Fruit fly (Drosophila melanogaster): ENCODE data around the gene CG4768.

CG4768 gene

dm6 chrX:16751579-16752156 is 40.3 kb upstream of the CG4768 start, which contains the start of gene goe (continued):
- TF ChIP-seq Abd-B (GFP tag; optimal IDR thresholded peaks at IDR 0.05) (peak; percentile 81), CG10147 (GFP tag; optimal IDR thresholded peaks at IDR 0.05) (peak; percentile 49), CG31224 (GFP tag; IDR thresholded peaks at IDR 0.05) (peak; percentile 69), aop (GFP tag; IDR thresholded peaks at IDR 0.05) (0 out of 2 replicates have a peak, but pooled peaks have one; percentile 30), BEAF-32 (GFP tag; optimal IDR thresholded peaks at IDR 0.05) (peak; percentile 97), corto (GFP tag; optimal IDR thresholded peaks at IDR 0.05) (peak; percentile 41), nau (GFP tag; optimal IDR thresholded peaks at IDR 0.05) (peak; percentile 17), Fer1 (GFP tag; optimal IDR thresholded peaks at IDR 0.05) (peak; percentile 77), ap (GFP tag; IDR thresholded peaks at IDR 0.05) (peak; percentile 67), CG9932 (GFP tag; IDR thresholded peaks at IDR 0.05) (peak; percentile 92), Ets65A (GFP tag) (peak; percentile 99), HLH4C (GFP tag; IDR thresholded peaks at IDR 0.05; ENCODE audit: partially characterized antibody) (peak; percentile 70), CG2712 (tag; optimal IDR thresholded peaks at IDR 0.05) (peak; percentile 53), lola (GFP tag; optimal IDR thresholded peaks at IDR 0.05) (peak in 1 of 3 experiments; percentile 28), CG33213 (GFP tag; optimal IDR thresholded peaks at IDR 0.05) (peak; percentile 89), CG11695 (GFP tag; IDR thresholded peaks at IDR 0.05) (peak; percentile 29; the same call in 1 of the 3 replicates), dpn (GFP tag; optimal IDR thresholded peaks at IDR 0.05) (peak; percentile 82 to 91), sc (optimal IDR thresholded peaks at IDR 0.05) (no peak), sc (GFP tag; optimal IDR thresholded peaks at IDR 0.05) (peak; percentile 55), gt (GFP tag; IDR thresholded peaks at IDR 0.05) (peak; percentile 22; the same call in 1 of the 2 replicates), gro (GFP tag; optimal IDR thresholded peaks at IDR 0.05) (peak; percentile 94), jigr1 (GFP tag; IDR thresholded peaks at IDR 0.05) (no peak), gce (GFP tag; IDR thresholded peaks at IDR 0.05) (peak; percentile 66; the same call in 2 of the 3 replicates), caup (GFP tag; optimal IDR thresholded peaks at IDR 0.05; ENCODE audit: severe bottlenecking) (peak; percentile 83), ind (GFP tag; optimal IDR thresholded peaks at IDR 0.05) (peak; percentile 59), ATbp (GFP tag; optimal IDR thresholded peaks at IDR 0.05) (peak; percentile 73), otp (GFP tag; IDR thresholded peaks at IDR 0.05) (peak; percentile 73; the same call in 2 of the 3 replicates), CG6765 (GFP tag; optimal IDR thresholded peaks at IDR 0.05) (peak; percentile 76), tup (GFP tag; optimal IDR thresholded peaks at IDR 0.05) (no peak), Mrtf (GFP tag; IDR thresholded peaks at IDR 0.05) (peak; percentile 74), sob (GFP tag; IDR thresholded peaks at IDR 0.05) (peak; percentile 94), Sry-δ (GFP tag; optimal IDR thresholded peaks at IDR 0.05) (peak; percentile 98), hbn (GFP tag; IDR thresholded peaks at IDR 0.05; ENCODE audit: partially characterized antibody) (peak; percentile 87), CG30431 (GFP tag; optimal IDR thresholded peaks at IDR 0.05) (peak; percentile 51), CG4820 (GFP tag; optimal IDR thresholded peaks at IDR 0.05) (no peak), Fer3 (tag; optimal IDR thresholded peaks at IDR 0.05) (peak; percentile 72), crp (GFP tag; optimal IDR thresholded peaks at IDR 0.05) (peak in 1 of 2 experiments; percentile 44), Pdp1 (GFP tag; optimal IDR thresholded peaks at IDR 0.05) (peak; percentile 74 to 83), CHES-1-like (GFP tag; optimal IDR thresholded peaks at IDR 0.05) (peak; percentile 91), ems (GFP tag; optimal IDR thresholded peaks at IDR 0.05) (peak; percentile 64), tgo (GFP tag; IDR thresholded peaks at IDR 0.05) (peak; percentile 63), CG17359 (tag; optimal IDR thresholded peaks at IDR 0.05) (peak; percentile 53), CG10267 (tag; optimal IDR thresholded peaks at IDR 0.05) (peak; percentile 62), pros (GFP tag; optimal IDR thresholded peaks at IDR 0.05) (no peak), CG31388 (GFP tag; optimal IDR thresholded peaks at IDR 0.05) (no peak), repo (GFP tag; optimal IDR thresholded peaks at IDR 0.05) (peak; percentile 69), bsh (GFP tag; optimal IDR thresholded peaks at IDR 0.05) (peak in 1 of 2 experiments; percentile 63), Fer2 (tag; optimal IDR thresholded peaks at IDR 0.05) (peak; percentile 20), CG18011 (GFP tag; optimal IDR thresholded peaks at IDR 0.05) (peak; percentile 65)

Measured in whole organism, embryonic.